Fruit fly (Drosophila melanogaster) Kc167 (cell line): ENCODE results near the gene CG9902.

ENCODE experiments used
- Myc ChIP-seq: fragments of >200 bp; optimal IDR thresholded peaks from 2 replicates; lab custom pipeline; 2017; ENCODE audit warnings: missing external identifiers
- Sin3A ChIP-seq: fragments of >200 bp; optimal IDR thresholded peaks from 2 replicates; lab custom pipeline; 2018; ENCODE audit warnings: missing external identifiers
- h ChIP-seq: fragments of >200 bp; optimal IDR thresholded peaks from 3 replicates; lab custom pipeline; 2018; ENCODE audit warnings: missing external identifiers
- insv ChIP-seq: fragments of >200 bp; optimal IDR thresholded peaks from 3 replicates; lab custom pipeline; 2018; ENCODE audit warnings: missing external identifiers
- psq ChIP-seq: fragments of >200 bp; optimal IDR thresholded peaks from 2 replicates; lab custom pipeline; 2017; ENCODE audit warnings: missing external identifiers
- ttk ChIP-seq: sonication (Bioruptor generic); optimal IDR thresholded peaks from 2 replicates; lab custom pipeline; 2017; ENCODE audit warnings: missing external identifiers

CG9902 gene

dm6 chrX:16575097-16575496, 27.8 kb upstream of the CG9902 start:
- TF ChIP-seq Sin3A (lab: Kevin White, UChicago): no peak
- TF ChIP-seq Myc: no peak
- no peak for TF ChIP-seq ttk (lab: Kevin White, UChicago)
- no peak for TF ChIP-seq psq (lab: Kevin White, UChicago)
- no peak for TF ChIP-seq h (lab: Kevin White, UChicago)
- no peak for TF ChIP-seq insv (lab: Kevin White, UChicago)

- TF ChIP-seq Sin3A (lab: Kevin White, UChicago): no peak
- TF ChIP-seq psq (lab: Kevin White, UChicago): no peak
Observed at dm6 chrX:16574114-16574513, 26.8 kb upstream of the CG9902 start.

dm6 chrX:16573659-16574058, 26.3 kb upstream of the CG9902 start:
- TF ChIP-seq insv (lab: Kevin White, UChicago) (no peak), psq (lab: Kevin White, UChicago) (no peak), ttk (lab: Kevin White, UChicago) (no peak), Myc (no peak), h (lab: Kevin White, UChicago) (no peak), Sin3A (lab: Kevin White, UChicago) (no peak)

dm6 chrX:16570572-16571224, 23.4 kb upstream of the CG9902 start:
- TF ChIP-seq Sin3A (lab: Kevin White, UChicago) (no peak), Myc (no peak), psq (lab: Kevin White, UChicago) (no peak), insv (lab: Kevin White, UChicago) (no peak), ttk (lab: Kevin White, UChicago) (no peak), h (lab: Kevin White, UChicago) (no peak)

dm6 chrX:16565377-16565776, 18.1 kb upstream of the CG9902 start:
- TF ChIP-seq psq (lab: Kevin White, UChicago) (no peak), ttk (lab: Kevin White, UChicago) (no peak)

dm6 chrX:16562259-16562658, 14.9 kb upstream of the CG9902 start:
- TF ChIP-seq ttk (lab: Kevin White, UChicago) (no peak), insv (lab: Kevin White, UChicago) (no peak), Myc (no peak), h (lab: Kevin White, UChicago) (no peak), Sin3A (lab: Kevin White, UChicago) (no peak), psq (lab: Kevin White, UChicago) (no peak)

dm6 chrX:16559514-16560510, 12.5 kb upstream of the CG9902 start, which contains the start of gene Pp2B-14D:
Gene Pp2B-14D (minus strand): TSS chrX:16560016.
- TF ChIP-seq h (lab: Kevin White, UChicago) (no peak), ttk (lab: Kevin White, UChicago) (no peak), psq (lab: Kevin White, UChicago) (no peak), Myc (no peak)

dm6 chrX:16553542-16554182, 6.3 kb upstream of the CG9902 start, which contains the start of gene Arp2:
Gene Arp2 (minus strand): TSS chrX:16553968.
- no peak for TF ChIP-seq psq (lab: Kevin White, UChicago)
- TF ChIP-seq insv (lab: Kevin White, UChicago): no peak
- no peak for TF ChIP-seq h (lab: Kevin White, UChicago)
- no peak for TF ChIP-seq ttk (lab: Kevin White, UChicago)
- no peak for TF ChIP-seq Sin3A (lab: Kevin White, UChicago)
- TF ChIP-seq Myc: no peak

dm6 chrX:16552968-16553417, 5.7 kb upstream of the CG9902 start:
- no peak for TF ChIP-seq insv (lab: Kevin White, UChicago)
- TF ChIP-seq psq (lab: Kevin White, UChicago): no peak
- TF ChIP-seq Myc: no peak
- no peak for TF ChIP-seq ttk (lab: Kevin White, UChicago)
- no peak for TF ChIP-seq Sin3A (lab: Kevin White, UChicago)
- no peak for TF ChIP-seq h (lab: Kevin White, UChicago)

dm6 chrX:16552567-16552966, 5.2 kb upstream of the CG9902 start:
- TF ChIP-seq h (lab: Kevin White, UChicago): no peak
- TF ChIP-seq Sin3A (lab: Kevin White, UChicago): no peak
- no peak for TF ChIP-seq ttk (lab: Kevin White, UChicago)
- TF ChIP-seq Myc: no peak
- no peak for TF ChIP-seq psq (lab: Kevin White, UChicago)
- TF ChIP-seq insv (lab: Kevin White, UChicago): no peak

- no peak for TF ChIP-seq Sin3A (lab: Kevin White, UChicago)
- TF ChIP-seq insv (lab: Kevin White, UChicago): no peak
- TF ChIP-seq ttk (lab: Kevin White, UChicago): no peak
- no peak for TF ChIP-seq psq (lab: Kevin White, UChicago)
- no peak for TF ChIP-seq h (lab: Kevin White, UChicago)
- TF ChIP-seq Myc: no peak
Observed at dm6 chrX:16540802-16541346, 6.4 kb downstream of the CG9902 start, which contains the start of gene CG9903. Gene CG9903 (minus strand): TSS chrX:16540852.
